Worm (Caenorhabditis elegans) whole organism, early embryonic: ENCODE results near the gene Y39B6A.37.

Experiments used
- F13C5.2 ChIP-seq: sonication (generic microtip); optimal IDR thresholded peaks from 2 replicates; lab custom pipeline; 2017; ENCODE audit warnings: mild to moderate bottlenecking, missing genetic modification characterization, inconsistent platforms, missing compliant biosample characterization
- aly-1 ChIP-seq: sonication (generic microtip); optimal IDR thresholded peaks from 2 replicates; lab custom pipeline; 2016; ENCODE audit warnings: missing genetic modification characterization, missing compliant biosample characterization
- ama-1 ChIP-seq: fragments of 150-350 bp; optimal IDR thresholded peaks from 2 replicates; lab custom pipeline; 2014
- ceh-13 ChIP-seq: fragments of 200-800 bp; sonication (Bioruptor generic); optimal IDR thresholded peaks from 2 replicates; lab custom pipeline; 2018; ENCODE audit warnings: mild to moderate bottlenecking, missing genetic modification characterization, missing compliant biosample characterization
- ets-7 ChIP-seq: sonication (generic microtip); optimal IDR thresholded peaks from 2 replicates; lab custom pipeline; 2016; ENCODE audit warnings: missing genotype, missing genetic modification characterization, missing compliant biosample characterization
- flt-1 ChIP-seq: fragments of 200-800 bp; sonication (Bioruptor generic); IDR thresholded peaks from 2 replicates; pipeline ENCODE4 v1.3.6; 2022; ENCODE audit warnings: missing genetic modification characterization, missing compliant biosample characterization
- scrt-1 ChIP-seq: fragments of 200-800 bp; sonication (Bioruptor generic); IDR thresholded peaks from 2 replicates; pipeline ENCODE4 v1.3.6; 2022; ENCODE audit warnings: missing genetic modification characterization, missing compliant biosample characterization
- sea-1 ChIP-seq: fragments of 200-800 bp; sonication (Bioruptor generic); conservative IDR thresholded peaks from 2 replicates; pipeline ENCODE4 v1.3.6; 2022; ENCODE audit warnings: missing genetic modification characterization, missing compliant biosample characterization
- tbx-11 ChIP-seq: fragments of 200-800 bp; sonication (Bioruptor generic); IDR thresholded peaks from 2 replicates; pipeline ENCODE4 v1.3.6; 2022; ENCODE audit warnings: missing genetic modification characterization, missing compliant biosample characterization

- TF ChIP-seq ama-1 (lab: Kevin White, UChicago) = no peak
- TF ChIP-seq aly-1 (tag; lab: Kevin White, UChicago) = no peak
- no peak for TF ChIP-seq tbx-11 (GFP tag; lab: Robert Waterston, UW)
- no peak for TF ChIP-seq ets-7 (tag; lab: Kevin White, UChicago)
- no peak for TF ChIP-seq scrt-1 (GFP tag; lab: Robert Waterston, UW)
- no peak for TF ChIP-seq sea-1
- TF ChIP-seq flt-1 = no peak
- no peak for TF ChIP-seq ceh-13
- no peak for TF ChIP-seq F13C5.2 (tag; lab: Kevin White, UChicago)
These were observed 51.6 kb downstream of the Y39B6A.37 start, which contains the start of gene asp-16 for ce11 chrV:19042256-19042655.
